Worm (Caenorhabditis elegans): Measurements from ENCODE around the gene sta-2.

ce11 chrV:9764552-9764951 is 23.5 kb downstream of the sta-2 start:
- TF ChIP-seq unc-39 (tag; optimal IDR thresholded peaks at IDR 0.05) (no peak), ama-1 (optimal IDR thresholded peaks at IDR 0.05) (no peak)
